Fruit fly (Drosophila melanogaster) whole organism, embryonic: ENCODE data around the gene CG14071.

Source experiments
- Ada2b ChIP-seq: fragments of 200-800 bp; sonication (Bioruptor generic); IDR thresholded peaks from 2 replicates; pipeline ENCODE4 v1.3.6; 2022; ENCODE audit warnings: missing biosample characterization, missing genetic modification characterization
- CG11093 ChIP-seq: fragments of 200-800 bp; sonication (Bioruptor generic); IDR thresholded peaks from 3 replicates; pipeline ENCODE4 v1.3.6; 2022; ENCODE audit warnings: missing biosample characterization, missing genetic modification characterization
- CG12155 ChIP-seq: fragments of 200-800 bp; sonication (Bioruptor generic); optimal IDR thresholded peaks from 3 replicates; lab custom pipeline; 2016; ENCODE audit warnings: missing biosample characterization, missing genetic modification characterization
- CG12236 ChIP-seq: fragments of 200-800 bp; sonication (Bioruptor generic); optimal IDR thresholded peaks from 2 replicates; lab custom pipeline; 2016; ENCODE audit warnings: missing biosample characterization, missing genetic modification characterization
- CG12391 ChIP-seq: fragments of 200-800 bp; sonication (Bioruptor generic); optimal IDR thresholded peaks from 3 replicates; lab custom pipeline; 2018; ENCODE audit warnings: missing biosample characterization, mild to moderate bottlenecking, missing genetic modification characterization, moderate library complexity
- CG13123 ChIP-seq: fragments of 200-800 bp; sonication (Bioruptor generic); optimal IDR thresholded peaks from 2 replicates; lab custom pipeline; 2016; ENCODE audit warnings: missing biosample characterization, missing genetic modification characterization
- CG13424 ChIP-seq: fragments of 200-800 bp; sonication (Bioruptor generic); optimal IDR thresholded peaks from 2 replicates; lab custom pipeline; 2019; ENCODE audit warnings: missing biosample characterization, mild to moderate bottlenecking, missing genetic modification characterization, moderate library complexity
- CG15073 ChIP-seq: fragments of 200-800 bp; sonication (Bioruptor generic); optimal IDR thresholded peaks from 2 replicates; lab custom pipeline; 2016; ENCODE audit warnings: missing biosample characterization, missing genetic modification characterization
- CG1529 ChIP-seq: fragments of 200-800 bp; sonication (Bioruptor generic); optimal IDR thresholded peaks from 3 replicates; lab custom pipeline; 2018; ENCODE audit warnings: missing biosample characterization, missing genetic modification characterization
- CG18764 ChIP-seq: fragments of 200-800 bp; sonication (Bioruptor generic); optimal IDR thresholded peaks from 3 replicates; lab custom pipeline; 2016; ENCODE audit warnings: missing biosample characterization, missing genetic modification characterization
- CG2116 ChIP-seq: fragments of 200-800 bp; sonication (Bioruptor generic); optimal IDR thresholded peaks from 3 replicates; lab custom pipeline; 2018; ENCODE audit warnings: missing biosample characterization, mild to moderate bottlenecking, missing genetic modification characterization
- CG2889 ChIP-seq: fragments of 200-800 bp; sonication (Bioruptor generic); IDR thresholded peaks from 3 replicates; pipeline ENCODE4 v1.3.6; 2022; ENCODE audit warnings: missing biosample characterization, missing genetic modification characterization
- CG32767 ChIP-seq: fragments of 200-800 bp; sonication (Bioruptor generic); IDR thresholded peaks from 2 replicates; pipeline ENCODE4 v1.3.6; 2022; ENCODE audit warnings: missing biosample characterization, missing genetic modification characterization
- CG32772 ChIP-seq: fragments of 200-800 bp; sonication (Bioruptor generic); IDR thresholded peaks from 2 replicates; pipeline ENCODE4 v1.3.6; 2022; ENCODE audit warnings: missing biosample characterization, missing genetic modification characterization
- CG33557 ChIP-seq: fragments of 200-800 bp; sonication (Bioruptor generic); optimal IDR thresholded peaks from 2 replicates; lab custom pipeline; 2019; ENCODE audit warnings: missing biosample characterization, mild to moderate bottlenecking, missing genetic modification characterization, moderate library complexity
- CG34376 ChIP-seq: fragments of 200-800 bp; sonication (Bioruptor generic); optimal IDR thresholded peaks from 2 replicates; lab custom pipeline; 2018; ENCODE audit warnings: missing biosample characterization, mild to moderate bottlenecking, missing genetic modification characterization
- CG34422 ChIP-seq: fragments of 200-800 bp; sonication (Bioruptor generic); IDR thresholded peaks from 3 replicates; pipeline ENCODE4 v1.3.6; 2022; ENCODE audit warnings: missing biosample characterization, missing genetic modification characterization
- CG3726 ChIP-seq: fragments of 200-800 bp; sonication (Bioruptor generic); IDR thresholded peaks from 3 replicates; pipeline ENCODE4, ENCODE4 v1.3.6; 2022; ENCODE audit warnings: missing biosample characterization, missing genetic modification characterization
- CG43689 ChIP-seq: fragments of 200-800 bp; sonication (Bioruptor generic); IDR thresholded peaks from 2 replicates; pipeline ENCODE4 v1.3.6; 2022; ENCODE audit warnings: missing biosample characterization, missing genetic modification characterization
- CG4404 ChIP-seq: fragments of 200-800 bp; sonication (Bioruptor generic); IDR thresholded peaks from 2 replicates; pipeline ENCODE4 v1.3.6; 2022; ENCODE audit warnings: missing biosample characterization, missing genetic modification characterization
- CG6254 ChIP-seq: fragments of 200-800 bp; sonication (Bioruptor generic); optimal IDR thresholded peaks from 3 replicates; lab custom pipeline; 2017; ENCODE audit warnings: mild to moderate bottlenecking, missing biosample characterization, missing genetic modification reagents, missing genetic modification characterization
- CG7987 ChIP-seq: fragments of 200-800 bp; sonication (Bioruptor generic); optimal IDR thresholded peaks from 2 replicates; lab custom pipeline; 2018; ENCODE audit warnings: missing biosample characterization, mild to moderate bottlenecking, missing genetic modification characterization, moderate library complexity
- CG8478 ChIP-seq: fragments of >200 bp; optimal IDR thresholded peaks from 2 replicates; lab custom pipeline; 2018
- Dll ChIP-seq: fragments of 200-800 bp; sonication (Bioruptor generic); IDR thresholded peaks from 4 replicates; pipeline ENCODE4 v1.3.6; 2022; ENCODE audit warnings: missing biosample characterization, missing genetic modification characterization; ENCODE audit not compliant: partially characterized antibody
- GATAe ChIP-seq: fragments of 200-800 bp; sonication (Bioruptor generic); conservative IDR thresholded peaks from 2 replicates; pipeline ENCODE4 v1.3.6; 2022; ENCODE audit warnings: missing biosample characterization, missing genetic modification characterization
- H2.0 ChIP-seq: fragments of 200-800 bp; sonication (Bioruptor generic); IDR thresholded peaks from 2 replicates; pipeline ENCODE4 v1.3.6; 2022; ENCODE audit warnings: missing biosample characterization, missing genetic modification characterization
- HHEX ChIP-seq: fragments of 200-800 bp; sonication (Bioruptor generic); optimal IDR thresholded peaks from 3 replicates; lab custom pipeline; 2017; ENCODE audit warnings: missing biosample characterization, mild to moderate bottlenecking, missing genetic modification characterization, missing genetic modification reagents
- Mad ChIP-seq: fragments of 200-800 bp; sonication (Bioruptor generic); optimal IDR thresholded peaks from 2 replicates; lab custom pipeline; 2016; ENCODE audit warnings: missing biosample characterization, missing genetic modification characterization
- Oli ChIP-seq: fragments of 200-800 bp; sonication (Bioruptor generic); optimal IDR thresholded peaks from 2 replicates; lab custom pipeline; 2018; ENCODE audit warnings: missing biosample characterization, mild to moderate bottlenecking, missing genetic modification characterization, moderate library complexity
- Side ChIP-seq: fragments of 200-800 bp; sonication (Bioruptor generic); optimal IDR thresholded peaks from 2 replicates; lab custom pipeline; 2016; ENCODE audit warnings: missing biosample characterization, missing genetic modification characterization
- Stat92E ChIP-seq, 3 experiments: fragments of >200 bp in 2 of 3; fragments of 200-800 bp in 1 of 3; sonication (Bioruptor generic) in 1 of 3; optimal IDR thresholded peaks; 2 replicates each; lab custom pipeline; 2017 to 2019; ENCODE audit warnings: missing biosample characterization in 3 of 3, missing genetic modification characterization in 3 of 3, mild to moderate bottlenecking in 1 of 3, moderate library complexity in 1 of 3
- Vsx1 ChIP-seq: fragments of 200-800 bp; sonication (Bioruptor generic); optimal IDR thresholded peaks from 2 replicates; lab custom pipeline; 2017; ENCODE audit warnings: missing biosample characterization, mild to moderate bottlenecking, missing genetic modification characterization, missing genetic modification reagents
- al ChIP-seq: fragments of 200-800 bp; sonication (Bioruptor generic); IDR thresholded peaks from 2 replicates; pipeline ENCODE4 v1.3.6; 2022; ENCODE audit warnings: missing biosample characterization, missing genetic modification characterization
- ash1 ChIP-seq: fragments of 200-800 bp; sonication (Bioruptor generic); optimal IDR thresholded peaks from 2 replicates; lab custom pipeline; 2018; ENCODE audit warnings: missing biosample characterization, mild to moderate bottlenecking, missing genetic modification characterization
- ci ChIP-seq: fragments of 200-800 bp; sonication (Bioruptor generic); IDR thresholded peaks from 3 replicates; pipeline ENCODE4 v1.3.6; 2022; ENCODE audit warnings: missing biosample characterization, missing genetic modification characterization
- croc ChIP-seq: fragments of 200-800 bp; sonication (Bioruptor generic); conservative IDR thresholded peaks from 3 replicates; pipeline ENCODE4 v1.3.6; 2022; ENCODE audit warnings: missing biosample characterization, missing genetic modification characterization
- gro ChIP-seq: fragments of 200-800 bp; sonication (Bioruptor generic); optimal IDR thresholded peaks from 2 replicates; lab custom pipeline; 2016; ENCODE audit warnings: missing biosample characterization, missing genetic modification characterization
- hbn ChIP-seq: fragments of 200-800 bp; sonication (Bioruptor generic); IDR thresholded peaks from 2 replicates; pipeline ENCODE4 v1.3.6; 2022; ENCODE audit warnings: missing biosample characterization, missing genetic modification characterization; ENCODE audit not compliant: partially characterized antibody
- hkb ChIP-seq, 2 experiments: fragments of 200-800 bp in 1 of 2; fragments of >200 bp in 1 of 2; sonication (Bioruptor generic) in 1 of 2; IDR thresholded peaks in 1 of 2; optimal IDR thresholded peaks in 1 of 2; 2 replicates each; pipeline versions ENCODE4 v1.3.6 to Lab custom; 2017 to 2022; ENCODE audit warnings: missing biosample characterization in 1 of 2, missing genetic modification characterization in 1 of 2
- lov ChIP-seq, 2 experiments: fragments of 200-800 bp in 1 of 2; fragments of >200 bp in 1 of 2; sonication (Bioruptor generic) in 1 of 2; IDR thresholded peaks in 1 of 2; optimal IDR thresholded peaks in 1 of 2; 2 replicates in 1 of 2; 3 replicates in 1 of 2; pipeline versions ENCODE4 v1.3.6 to Lab custom; 2017 to 2022; ENCODE audit warnings: missing biosample characterization in 1 of 2, missing genetic modification characterization in 1 of 2
- nmo ChIP-seq: fragments of 200-800 bp; sonication (Bioruptor generic); optimal IDR thresholded peaks from 2 replicates; lab custom pipeline; 2018; ENCODE audit warnings: missing biosample characterization, mild to moderate bottlenecking, missing genetic modification characterization, moderate library complexity
- pfk ChIP-seq: fragments of 200-800 bp; sonication (Bioruptor generic); optimal IDR thresholded peaks from 2 replicates; lab custom pipeline; 2018; ENCODE audit warnings: missing biosample characterization, mild to moderate bottlenecking, missing genetic modification characterization, moderate library complexity
- pnt ChIP-seq: fragments of 200-800 bp; sonication (Bioruptor generic); optimal IDR thresholded peaks from 3 replicates; lab custom pipeline; 2016; ENCODE audit warnings: missing biosample characterization, missing genetic modification characterization
- shn ChIP-seq: fragments of 200-800 bp; sonication (Bioruptor generic); optimal IDR thresholded peaks from 3 replicates; lab custom pipeline; 2016; ENCODE audit warnings: missing biosample characterization, missing genetic modification characterization
- sisA ChIP-seq: fragments of 200-800 bp; sonication (Bioruptor generic); IDR thresholded peaks from 2 replicates; pipeline ENCODE4 v1.3.6; 2022; ENCODE audit warnings: missing biosample characterization, missing genetic modification characterization
- slbo ChIP-seq: fragments of 200-800 bp; sonication (Bioruptor generic); IDR thresholded peaks from 2 replicates; pipeline ENCODE4 v1.3.6; 2022; ENCODE audit warnings: missing biosample characterization, missing genetic modification characterization
- sna ChIP-seq: fragments of 200-800 bp; sonication (Bioruptor generic); IDR thresholded peaks from 2 replicates; pipeline ENCODE4 v1.3.6; 2022; ENCODE audit warnings: missing biosample characterization, missing genetic modification characterization; ENCODE audit not compliant: partially characterized antibody
- sr ChIP-seq: fragments of 200-800 bp; sonication (Bioruptor generic); IDR thresholded peaks from 3 replicates; pipeline ENCODE4 v1.3.6; 2022; ENCODE audit warnings: missing biosample characterization, missing genetic modification characterization
- tin ChIP-seq: fragments of 200-800 bp; sonication (Bioruptor generic); optimal IDR thresholded peaks from 3 replicates; lab custom pipeline; 2016; ENCODE audit warnings: missing biosample characterization, missing genetic modification characterization
- unc-4 ChIP-seq: fragments of 200-800 bp; sonication (Bioruptor generic); IDR thresholded peaks from 2 replicates; pipeline ENCODE4 v1.3.6; 2022; ENCODE audit warnings: missing biosample characterization, missing genetic modification characterization; ENCODE audit not compliant: partially characterized antibody
- wek ChIP-seq: fragments of 200-800 bp; sonication (Bioruptor generic); optimal IDR thresholded peaks from 3 replicates; lab custom pipeline; 2018; ENCODE audit warnings: missing biosample characterization, mild to moderate bottlenecking, missing genetic modification characterization, moderate library complexity

The CG14071 gene

dm6 chr2L:10842326-10842725 lies 46.4 kb downstream of the CG14071 start, which contains the start of gene CG6700 (continued):
- TF ChIP-seq CG2116 (peak; percentile 42), CG4404 (GFP tag; lab: Robert Waterston, UW) (no peak), Vsx1 (no peak), al (GFP tag; lab: Robert Waterston, UW) (no peak), Stat92E (GFP tag; optimal IDR thresholded peaks at IDR 0.05; lab: Kevin White, UChicago) (no peak), sisA (GFP tag; lab: Robert Waterston, UW) (no peak), sr (GFP tag; lab: Robert Waterston, UW) (no peak), CG6254 (GFP tag; lab: Kevin White, UChicago) (no peak), unc-4 (no peak), CG13123 (GFP tag; lab: Kevin White, UChicago) (no peak), gro (GFP tag; lab: Kevin White, UChicago) (peak; percentile 49), hkb (optimal IDR thresholded peaks at IDR 0.05; lab: Kevin White, UChicago) (no peak), hkb (GFP tag; IDR thresholded peaks at IDR 0.05; lab: Robert Waterston, UW) (0 out of 2 replicates have a peak, but pooled peaks have one; percentile 17), CG1529 (GFP tag; lab: Kevin White, UChicago) (no peak), Ada2b (GFP tag; lab: Robert Waterston, UW) (no peak), slbo (no peak), HHEX (no peak), CG11093 (no peak), Mad (no peak), GATAe (GFP tag; lab: Robert Waterston, UW) (no peak), CG18764 (GFP tag; lab: Kevin White, UChicago) (no peak), wek (GFP tag; lab: Kevin White, UChicago) (no peak), CG12155 (GFP tag; lab: Kevin White, UChicago) (no peak), sna (GFP tag; lab: Robert Waterston, UW) (no peak), pfk (GFP tag; lab: Kevin White, UChicago) (peak; percentile 90), CG2889 (GFP tag; lab: Robert Waterston, UW) (no peak), CG7987 (no peak), pnt (no peak), Oli (tag; lab: Kevin White, UChicago) (no peak), CG13424 (tag; lab: Kevin White, UChicago) (no peak), CG43689 (GFP tag; lab: Robert Waterston, UW) (no peak), ash1 (no peak), ci (GFP tag; lab: Robert Waterston, UW) (no peak), Side (no peak), CG34422 (GFP tag; lab: Robert Waterston, UW) (peak; percentile 50; the same call in 1 of the 3 replicates), CG15073 (no peak), CG12236 (GFP tag; lab: Kevin White, UChicago) (no peak), tin (GFP tag; lab: Kevin White, UChicago) (no peak), CG3726 (GFP tag; lab: Robert Waterston, UW) (no peak), CG12391 (no peak), CG34376 (peak; percentile 55), Dll (GFP tag; lab: Robert Waterston, UW) (no peak), CG32772 (GFP tag; lab: Robert Waterston, UW) (no peak), nmo (GFP tag; lab: Kevin White, UChicago) (no peak), lov (optimal IDR thresholded peaks at IDR 0.05; lab: Kevin White, UChicago) (no peak), lov (GFP tag; IDR thresholded peaks at IDR 0.05; lab: Robert Waterston, UW) (no peak), CG8478 (lab: Kevin White, UChicago) (no peak), CG33557 (no peak), H2.0 (GFP tag; lab: Robert Waterston, UW) (no peak), CG32767 (no peak), shn (GFP tag; lab: Kevin White, UChicago) (no peak), hbn (no peak), croc (GFP tag; lab: Robert Waterston, UW) (no peak)
